Fruit fly (Drosophila melanogaster) whole organism, embryonic: ENCODE data around the gene CG15891.

Source experiments
- ATbp ChIP-seq: fragments of 200-800 bp; sonication (Bioruptor generic); optimal IDR thresholded peaks from 2 replicates; lab custom pipeline; 2017; ENCODE audit warnings: missing biosample characterization, mild to moderate bottlenecking, missing genetic modification characterization, missing genetic modification reagents
- CG10267 ChIP-seq: fragments of 200-800 bp; sonication (Bioruptor generic); optimal IDR thresholded peaks from 2 replicates; lab custom pipeline; 2018; ENCODE audit warnings: missing biosample characterization, mild to moderate bottlenecking, missing genetic modification characterization, moderate library complexity
- CG11695 ChIP-seq: fragments of 200-800 bp; sonication (Bioruptor generic); IDR thresholded peaks from 3 replicates; pipeline ENCODE4 v1.3.6; 2022; ENCODE audit warnings: missing biosample characterization, missing genetic modification characterization
- CG12659 ChIP-seq: fragments of 200-800 bp; sonication (Bioruptor generic); optimal IDR thresholded peaks from 3 replicates; lab custom pipeline; 2017; ENCODE audit warnings: mild to moderate bottlenecking, missing biosample characterization, missing genetic modification reagents, missing genetic modification characterization
- CG15514 ChIP-seq: fragments of 200-800 bp; sonication (Bioruptor generic); optimal IDR thresholded peaks from 3 replicates; lab custom pipeline; 2017; ENCODE audit warnings: missing biosample characterization, missing genetic modification characterization, mild to moderate bottlenecking, moderate library complexity, missing genetic modification reagents
- CG17186 ChIP-seq: fragments of 200-800 bp; sonication (Bioruptor generic); optimal IDR thresholded peaks from 3 replicates; lab custom pipeline; 2017; ENCODE audit warnings: missing biosample characterization, missing genetic modification reagents, missing genetic modification characterization
- CG17385 ChIP-seq: fragments of 200-800 bp; sonication (Bioruptor generic); optimal IDR thresholded peaks from 3 replicates; lab custom pipeline; 2018; ENCODE audit warnings: missing biosample characterization, mild to moderate bottlenecking, missing genetic modification characterization
- CG1792 ChIP-seq: fragments of 200-800 bp; sonication (Bioruptor generic); optimal IDR thresholded peaks from 2 replicates; lab custom pipeline; 2016; ENCODE audit warnings: missing biosample characterization, missing genetic modification characterization
- CG1832 ChIP-seq: fragments of 200-800 bp; sonication (Bioruptor generic); optimal IDR thresholded peaks from 2 replicates; lab custom pipeline; 2017; ENCODE audit warnings: missing biosample characterization, mild to moderate bottlenecking, missing genetic modification characterization, inconsistent platforms
- CG2129 ChIP-seq: fragments of 200-800 bp; sonication (Bioruptor generic); IDR thresholded peaks from 2 replicates; pipeline ENCODE4 v1.3.6; 2022; ENCODE audit warnings: missing biosample characterization, missing genetic modification characterization; ENCODE audit not compliant: partially characterized antibody
- CG30431 ChIP-seq: fragments of 200-800 bp; sonication (Bioruptor generic); optimal IDR thresholded peaks from 2 replicates; lab custom pipeline; 2017; ENCODE audit warnings: missing biosample characterization, missing genetic modification characterization
- CG34224 ChIP-seq: fragments of 200-800 bp; sonication (Bioruptor generic); IDR thresholded peaks from 3 replicates; pipeline ENCODE4 v1.3.6; 2022; ENCODE audit warnings: missing biosample characterization, missing genetic modification characterization; ENCODE audit not compliant: partially characterized antibody
- CG42726 ChIP-seq: fragments of 200-800 bp; sonication (Bioruptor generic); IDR thresholded peaks from 2 replicates; pipeline ENCODE4 v1.3.6; 2022; ENCODE audit warnings: missing biosample characterization, missing genetic modification characterization; ENCODE audit not compliant: partially characterized antibody
- CG4617 ChIP-seq: fragments of 200-800 bp; sonication (Bioruptor generic); optimal IDR thresholded peaks from 3 replicates; lab custom pipeline; 2016; ENCODE audit warnings: missing biosample characterization, missing genetic modification characterization, borderline replicate concordance
- CG6272 ChIP-seq: fragments of 200-800 bp; sonication (Bioruptor generic); IDR thresholded peaks from 2 replicates; pipeline ENCODE4 v1.3.6; 2022; ENCODE audit warnings: missing biosample characterization, missing genetic modification characterization
- CG6854 ChIP-seq: fragments of 200-800 bp; sonication (Bioruptor generic); optimal IDR thresholded peaks from 3 replicates; lab custom pipeline; 2017; ENCODE audit warnings: missing biosample characterization, mild to moderate bottlenecking, missing genetic modification characterization
- CG8290 ChIP-seq, 3 experiments: fragments of 200-800 bp; sonication (Bioruptor generic); optimal IDR thresholded peaks; 2 replicates each; lab custom pipeline; 2016 to 2019; ENCODE audit warnings: missing biosample characterization in 3 of 3, missing genetic modification characterization in 3 of 3, mild to moderate bottlenecking in 2 of 3, moderate library complexity in 1 of 3
- CG9437 ChIP-seq: fragments of 200-800 bp; sonication (Bioruptor generic); optimal IDR thresholded peaks from 2 replicates; lab custom pipeline; 2018; ENCODE audit warnings: missing biosample characterization, mild to moderate bottlenecking, missing genetic modification characterization
- CoRest ChIP-seq: fragments of 200-800 bp; sonication (Bioruptor generic); optimal IDR thresholded peaks from 3 replicates; lab custom pipeline; 2018; ENCODE audit warnings: missing biosample characterization, mild to moderate bottlenecking, missing genetic modification characterization, moderate library complexity
- Dll ChIP-seq: fragments of 200-800 bp; sonication (Bioruptor generic); IDR thresholded peaks from 4 replicates; pipeline ENCODE4 v1.3.6; 2022; ENCODE audit warnings: missing biosample characterization, missing genetic modification characterization; ENCODE audit not compliant: partially characterized antibody
- Doc3 ChIP-seq: fragments of 200-800 bp; sonication (Bioruptor generic); IDR thresholded peaks from 3 replicates; pipeline ENCODE4 v1.3.6; 2022; ENCODE audit warnings: missing biosample characterization, missing genetic modification characterization; ENCODE audit not compliant: partially characterized antibody
- Dref ChIP-seq: fragments of 200-800 bp; sonication (Bioruptor generic); IDR thresholded peaks from 2 replicates; pipeline ENCODE4 v1.3.6; 2022; ENCODE audit warnings: missing biosample characterization, missing genetic modification characterization
- Fer1 ChIP-seq: fragments of 200-800 bp; sonication (Bioruptor generic); optimal IDR thresholded peaks from 2 replicates; lab custom pipeline; 2017; ENCODE audit warnings: missing biosample characterization, mild to moderate bottlenecking, missing genetic modification characterization
- Hand ChIP-seq: fragments of 200-800 bp; sonication (Bioruptor generic); optimal IDR thresholded peaks from 2 replicates; lab custom pipeline; 2017; ENCODE audit warnings: mild to moderate bottlenecking, missing biosample characterization, missing genetic modification reagents, missing genetic modification characterization
- HmgZ ChIP-seq: fragments of 200-800 bp; sonication (Bioruptor generic); optimal IDR thresholded peaks from 2 replicates; lab custom pipeline; 2018; ENCODE audit warnings: missing biosample characterization, mild to moderate bottlenecking, missing genetic modification characterization
- Hr3 ChIP-seq: fragments of 200-800 bp; sonication (Bioruptor generic); optimal IDR thresholded peaks from 3 replicates; lab custom pipeline; 2016; ENCODE audit warnings: missing biosample characterization, missing genetic modification characterization
- Lhr ChIP-seq: fragments of 200-800 bp; sonication (Bioruptor generic); optimal IDR thresholded peaks from 3 replicates; lab custom pipeline; 2017; ENCODE audit warnings: mild to moderate bottlenecking, missing biosample characterization, missing genetic modification reagents, missing genetic modification characterization
- MESR4 ChIP-seq: fragments of 200-800 bp; sonication (Bioruptor generic); optimal IDR thresholded peaks from 2 replicates; lab custom pipeline; 2018; ENCODE audit warnings: missing biosample characterization, mild to moderate bottlenecking, missing genetic modification characterization, moderate library complexity
- Pdp1 ChIP-seq, 2 experiments: fragments of 200-800 bp; sonication (Bioruptor generic); optimal IDR thresholded peaks; 3 replicates each; lab custom pipeline; 2016; ENCODE audit warnings: missing biosample characterization in 2 of 2, missing genetic modification characterization in 2 of 2, mild to moderate bottlenecking in 1 of 2, moderate library complexity in 1 of 2
- Xbp1 ChIP-seq: fragments of 200-800 bp; sonication (Bioruptor generic); optimal IDR thresholded peaks from 3 replicates; lab custom pipeline; 2016; ENCODE audit warnings: missing biosample characterization, mild to moderate bottlenecking, missing genetic modification characterization
- chinmo ChIP-seq: fragments of 200-800 bp; sonication (Bioruptor generic); IDR thresholded peaks from 4 replicates; pipeline ENCODE4 v1.3.6; 2022; ENCODE audit warnings: missing biosample characterization, missing genetic modification characterization; ENCODE audit not compliant: partially characterized antibody
- cwo ChIP-seq: fragments of 200-800 bp; sonication (Bioruptor generic); optimal IDR thresholded peaks from 3 replicates; lab custom pipeline; 2017; ENCODE audit warnings: missing biosample characterization, missing genetic modification characterization, mild to moderate bottlenecking, moderate library complexity, missing genetic modification reagents
- gfzf ChIP-seq: fragments of 200-800 bp; sonication (Bioruptor generic); optimal IDR thresholded peaks from 2 replicates; lab custom pipeline; 2016; ENCODE audit warnings: missing biosample characterization, mild to moderate bottlenecking, missing genetic modification characterization, moderate library complexity
- hbn ChIP-seq: fragments of 200-800 bp; sonication (Bioruptor generic); IDR thresholded peaks from 2 replicates; pipeline ENCODE4 v1.3.6; 2022; ENCODE audit warnings: missing biosample characterization, missing genetic modification characterization; ENCODE audit not compliant: partially characterized antibody
- jumu ChIP-seq: fragments of 200-800 bp; sonication (Bioruptor generic); optimal IDR thresholded peaks from 3 replicates; lab custom pipeline; 2016; ENCODE audit warnings: missing biosample characterization, missing genetic modification characterization
- nerfin-2 ChIP-seq: fragments of 200-800 bp; sonication (Bioruptor generic); IDR thresholded peaks from 2 replicates; pipeline ENCODE4 v1.3.6; 2022; ENCODE audit warnings: missing biosample characterization, missing genetic modification characterization; ENCODE audit not compliant: partially characterized antibody
- psq ChIP-seq: fragments of 200-800 bp; sonication (Bioruptor generic); optimal IDR thresholded peaks from 2 replicates; lab custom pipeline; 2017; ENCODE audit warnings: missing biosample characterization, missing genetic modification characterization
- pzg ChIP-seq: fragments of 200-800 bp; sonication (Bioruptor generic); optimal IDR thresholded peaks from 3 replicates; lab custom pipeline; 2018; ENCODE audit warnings: missing biosample characterization, mild to moderate bottlenecking, missing genetic modification characterization, moderate library complexity
- sd ChIP-seq: fragments of 200-800 bp; sonication (Bioruptor generic); optimal IDR thresholded peaks from 3 replicates; lab custom pipeline; 2018; ENCODE audit warnings: missing biosample characterization, mild to moderate bottlenecking, missing genetic modification characterization, moderate library complexity
- sna ChIP-seq: fragments of 200-800 bp; sonication (Bioruptor generic); IDR thresholded peaks from 2 replicates; pipeline ENCODE4 v1.3.6; 2022; ENCODE audit warnings: missing biosample characterization, missing genetic modification characterization; ENCODE audit not compliant: partially characterized antibody
- stwl ChIP-seq: fragments of 200-800 bp; sonication (Bioruptor generic); optimal IDR thresholded peaks from 3 replicates; lab custom pipeline; 2018; ENCODE audit warnings: missing biosample characterization, mild to moderate bottlenecking, missing genetic modification characterization, moderate library complexity
- tio ChIP-seq: fragments of 200-800 bp; sonication (Bioruptor generic); optimal IDR thresholded peaks from 2 replicates; lab custom pipeline; 2017; ENCODE audit warnings: missing biosample characterization, missing genetic modification characterization, inconsistent platforms
- z ChIP-seq: fragments of 200-800 bp; sonication (Bioruptor generic); IDR thresholded peaks from 3 replicates; pipeline ENCODE4 v1.3.6; 2022; ENCODE audit warnings: missing biosample characterization, missing genetic modification characterization
- zf30C ChIP-seq: fragments of 200-800 bp; sonication (Bioruptor generic); optimal IDR thresholded peaks from 3 replicates; lab custom pipeline; 2018; ENCODE audit warnings: missing biosample characterization, mild to moderate bottlenecking, missing genetic modification characterization
- zfh2 ChIP-seq: fragments of 200-800 bp; sonication (Bioruptor generic); optimal IDR thresholded peaks from 2 replicates; lab custom pipeline; 2016; ENCODE audit warnings: missing biosample characterization, missing genetic modification characterization

CG15891 gene

dm6 chrX:6301052-6301451 lies 5.9 kb upstream of the CG15891 start, which contains the start of gene CG12219 (continued):
- TF ChIP-seq CG2129 (GFP tag; lab: Robert Waterston, UW) (peak; percentile 27; the same call in 1 of the 2 replicates), Doc3 (0 out of 3 replicates have a peak, but pooled peaks have one; percentile 41), CG6854 (GFP tag; lab: Kevin White, UChicago) (no peak), CG11695 (GFP tag; lab: Robert Waterston, UW) (no peak), nerfin-2 (GFP tag; lab: Robert Waterston, UW) (0 out of 2 replicates have a peak, but pooled peaks have one; percentile 22), CG34224 (peak; percentile 73), Pdp1 (GFP tag; optimal IDR thresholded peaks at IDR 0.05; lab: Kevin White, UChicago) (peak in 1 of 2 experiments; percentile 90), CG8290 (GFP tag; optimal IDR thresholded peaks at IDR 0.05; lab: Kevin White, UChicago) (no peak), CG8290 (tag; optimal IDR thresholded peaks at IDR 0.05; lab: Kevin White, UChicago) (no peak), CG42726 (GFP tag; lab: Robert Waterston, UW) (0 out of 2 replicates have a peak, but pooled peaks have one; percentile 8), chinmo (GFP tag; lab: Robert Waterston, UW) (0 out of 4 replicates have a peak, but pooled peaks have one; percentile 10), CoRest (tag; lab: Kevin White, UChicago) (peak; percentile 7), stwl (tag; lab: Kevin White, UChicago) (peak; percentile 74), gfzf (peak; percentile 65), Dref (GFP tag; lab: Robert Waterston, UW) (peak; percentile 68), CG10267 (peak; percentile 13), ATbp (GFP tag; lab: Kevin White, UChicago) (no peak), sna (GFP tag; lab: Robert Waterston, UW) (peak; percentile 48), CG9437 (GFP tag; lab: Kevin White, UChicago) (peak; percentile 100), CG4617 (peak; percentile 84), MESR4 (GFP tag; lab: Kevin White, UChicago) (peak; percentile 72), Dll (GFP tag; lab: Robert Waterston, UW) (peak; percentile 75), Hr3 (GFP tag; lab: Kevin White, UChicago) (no peak), CG12659 (GFP tag; lab: Kevin White, UChicago) (peak; percentile 20), CG1792 (no peak), Lhr (GFP tag; lab: Kevin White, UChicago) (peak; percentile 5), hbn (GFP tag; lab: Robert Waterston, UW) (peak; percentile 65), Xbp1 (no peak), sd (tag; lab: Kevin White, UChicago) (no peak), CG17186 (peak; percentile 20), HmgZ (peak; percentile 20)
- TF ChIP-seq, all 482 proteins: peak for 54

dm6 chrX:6294243-6294642 lies 902 bp downstream of the CG15891 start, which contains the start of gene CG15892:
CG15892 (minus strand) TSS chrX:6294343.
- no peak for TF ChIP-seq CG30431 (GFP tag; lab: Kevin White, UChicago)

- no peak for TF ChIP-seq tio (GFP tag; lab: Kevin White, UChicago)
- TF ChIP-seq pzg (GFP tag; lab: Kevin White, UChicago), result peak; percentile 94
- no peak for TF ChIP-seq zfh2 (GFP tag; lab: Kevin White, UChicago)
- TF ChIP-seq Hand (GFP tag; lab: Kevin White, UChicago), result no peak
- TF ChIP-seq jumu (GFP tag; lab: Kevin White, UChicago), result no peak
- no peak for TF ChIP-seq psq
- peak; percentile 12 for TF ChIP-seq Fer1
- no peak for TF ChIP-seq CG1832
- no peak for TF ChIP-seq cwo (GFP tag; lab: Kevin White, UChicago)
- TF ChIP-seq chinmo (GFP tag; lab: Robert Waterston, UW), result 0 out of 4 replicates have a peak, but pooled peaks have one; percentile 59
- peak; percentile 57 for TF ChIP-seq CG15514 (GFP tag; lab: Kevin White, UChicago)
- TF ChIP-seq CG6272 (GFP tag; lab: Robert Waterston, UW), result no peak
- no peak for TF ChIP-seq z (GFP tag; lab: Robert Waterston, UW)
- TF ChIP-seq CG17385, result no peak
- TF ChIP-seq zf30C, result no peak
These were observed 4.0 kb downstream of the CG15891 start, which contains the start of the genes Rpt4 and mldr for dm6 chrX:6291083-6291699. Rpt4 (minus strand) TSS chrX:6291245. mldr (plus strand) TSS chrX:6291303.
